Fruit fly (Drosophila melanogaster): ENCODE results near the gene CG9593.

Gene CG9593

DNA sequence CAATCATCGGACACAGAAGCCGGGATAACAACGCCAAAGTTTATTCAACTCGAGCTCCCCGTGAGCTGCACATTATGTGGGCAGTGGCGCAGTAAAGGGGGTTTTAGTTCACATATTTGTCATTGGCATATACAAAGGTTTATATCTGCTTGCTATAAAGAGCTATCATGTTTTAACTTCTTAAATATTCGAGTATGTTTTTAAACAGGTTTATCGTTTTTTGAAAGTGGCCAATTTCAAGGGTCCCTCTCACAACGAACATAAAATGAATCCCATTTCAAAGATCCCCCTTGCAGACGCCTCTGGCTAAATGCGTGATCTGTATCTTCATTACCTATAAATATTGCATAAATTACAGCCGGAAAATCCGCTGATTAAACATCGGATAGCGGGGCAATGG lies 25.5 kb downstream of the CG9593 start (continued):
- TF ChIP-seq fkh (GFP tag; optimal IDR thresholded peaks at IDR 0.05) (no peak), Ets96B (tag; optimal IDR thresholded peaks at IDR 0.05) (peak; percentile 80), svp (GFP tag) (peak; percentile 86), CG8119 (GFP tag; IDR thresholded peaks at IDR 0.05) (peak; percentile 60), CG15336 (GFP tag; IDR thresholded peaks at IDR 0.05) (peak; percentile 52), CG6276 (GFP tag; optimal IDR thresholded peaks at IDR 0.05) (no peak), CG6808 (GFP tag; optimal IDR thresholded peaks at IDR 0.05) (peak; percentile 91), ss (GFP tag; optimal IDR thresholded peaks at IDR 0.05) (peak; percentile 84)

DNA sequence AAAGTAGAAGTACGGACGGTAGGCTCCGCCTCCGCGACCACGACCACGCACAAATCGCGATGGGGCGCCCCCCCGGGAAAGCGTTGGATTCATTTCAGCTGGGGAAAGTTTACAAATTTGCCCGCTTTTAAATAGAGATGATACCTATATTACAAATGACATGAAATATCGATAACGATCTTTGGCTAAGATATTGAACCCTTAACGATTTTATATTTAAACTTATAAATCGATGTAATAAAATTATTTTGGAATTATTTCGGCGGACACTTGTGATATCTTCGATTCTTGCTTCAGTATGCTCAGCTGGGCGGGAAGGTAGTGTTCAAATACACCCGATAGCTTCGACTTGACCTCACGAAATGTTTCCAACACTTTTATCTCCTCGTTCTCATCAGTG lies 30.4 kb downstream of the CG9593 start, which contains the start of gene rec:
Gene rec, minus strand, starts transcription at position 108 of the 400 bp plus-strand sequence.
- TF ChIP-seq CG6808 (GFP tag; optimal IDR thresholded peaks at IDR 0.05) (no peak), Eip78C (GFP tag) (peak; percentile 11)

DNA sequence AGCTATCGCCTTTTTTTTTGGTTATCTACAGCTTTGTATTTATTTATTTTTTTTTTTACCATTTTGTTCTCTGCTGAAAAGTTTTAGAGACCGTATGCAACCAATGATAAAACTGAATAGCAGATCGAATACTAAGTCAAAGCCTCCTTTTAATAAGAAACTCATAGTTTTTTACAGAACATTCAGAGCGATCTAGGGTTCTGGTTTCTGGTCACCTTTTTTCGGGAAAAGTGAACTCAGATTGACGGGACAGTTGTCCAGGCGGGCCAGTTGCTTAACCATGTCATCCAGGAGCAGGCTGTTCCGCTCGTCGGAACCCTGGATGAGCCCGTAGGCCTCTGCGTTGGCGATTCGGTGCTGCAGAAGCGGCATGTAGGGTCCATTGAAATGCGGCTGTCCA lies 31.3 kb downstream of the CG9593 start, which contains the start of gene CG43318:
Gene CG43318, minus strand, starts transcription at position 101 of the 400 bp plus-strand sequence.
- TF ChIP-seq Sox15 (GFP tag; optimal IDR thresholded peaks at IDR 0.05) = no peak
- TF ChIP-seq CG1621 (tag; optimal IDR thresholded peaks at IDR 0.05) = no peak
- no peak for TF ChIP-seq vri (GFP tag; optimal IDR thresholded peaks at IDR 0.05)
- no peak for TF ChIP-seq fd59A (GFP tag; optimal IDR thresholded peaks at IDR 0.05)
- no peak for TF ChIP-seq Hr4 (GFP tag; optimal IDR thresholded peaks at IDR 0.05)
- TF ChIP-seq CG7368 (GFP tag; optimal IDR thresholded peaks at IDR 0.05) = no peak

DNA sequence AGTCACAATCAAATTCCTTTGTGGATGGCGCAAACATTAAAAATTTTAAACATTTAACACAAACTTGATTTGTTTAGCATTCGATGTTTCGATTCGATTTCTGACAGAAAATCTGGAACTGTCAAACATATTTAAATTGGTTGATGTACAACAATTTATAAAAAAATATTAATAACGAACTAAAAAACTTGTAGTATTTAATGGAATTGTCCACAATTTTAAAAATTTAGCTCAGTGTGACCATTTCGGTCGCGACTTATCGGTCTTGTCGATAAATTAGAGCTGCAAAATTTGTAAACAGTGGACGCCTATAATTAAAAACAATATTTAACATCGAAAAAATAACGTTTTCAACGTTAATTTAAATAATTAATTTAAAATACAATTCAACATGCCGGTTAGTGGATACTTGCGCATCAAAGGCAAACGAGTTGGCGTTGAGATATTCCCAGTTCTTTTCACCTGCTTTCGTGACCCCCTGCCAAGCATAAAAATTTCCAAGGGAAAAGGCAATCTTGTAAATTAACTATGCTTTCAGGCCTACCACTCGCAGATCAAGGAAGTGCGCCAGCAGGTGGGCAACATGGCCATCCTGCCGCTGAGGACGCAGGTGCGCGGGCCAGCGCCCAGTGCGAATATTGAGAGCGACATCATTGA lies 32.4 kb downstream of the CG9593 start, which contains the start of the genes CG43317 and Arpc3A:
Gene CG43317, minus strand, starts transcription at position 51 of the 657 bp plus-strand sequence.
Gene Arpc3A, plus strand, starts transcription at position 274 of the 657 bp plus-strand sequence.
- TF ChIP-seq cyc (GFP tag; optimal IDR thresholded peaks at IDR 0.05) (no peak), esn (GFP tag; optimal IDR thresholded peaks at IDR 0.05) (peak; percentile 11)

DNA sequence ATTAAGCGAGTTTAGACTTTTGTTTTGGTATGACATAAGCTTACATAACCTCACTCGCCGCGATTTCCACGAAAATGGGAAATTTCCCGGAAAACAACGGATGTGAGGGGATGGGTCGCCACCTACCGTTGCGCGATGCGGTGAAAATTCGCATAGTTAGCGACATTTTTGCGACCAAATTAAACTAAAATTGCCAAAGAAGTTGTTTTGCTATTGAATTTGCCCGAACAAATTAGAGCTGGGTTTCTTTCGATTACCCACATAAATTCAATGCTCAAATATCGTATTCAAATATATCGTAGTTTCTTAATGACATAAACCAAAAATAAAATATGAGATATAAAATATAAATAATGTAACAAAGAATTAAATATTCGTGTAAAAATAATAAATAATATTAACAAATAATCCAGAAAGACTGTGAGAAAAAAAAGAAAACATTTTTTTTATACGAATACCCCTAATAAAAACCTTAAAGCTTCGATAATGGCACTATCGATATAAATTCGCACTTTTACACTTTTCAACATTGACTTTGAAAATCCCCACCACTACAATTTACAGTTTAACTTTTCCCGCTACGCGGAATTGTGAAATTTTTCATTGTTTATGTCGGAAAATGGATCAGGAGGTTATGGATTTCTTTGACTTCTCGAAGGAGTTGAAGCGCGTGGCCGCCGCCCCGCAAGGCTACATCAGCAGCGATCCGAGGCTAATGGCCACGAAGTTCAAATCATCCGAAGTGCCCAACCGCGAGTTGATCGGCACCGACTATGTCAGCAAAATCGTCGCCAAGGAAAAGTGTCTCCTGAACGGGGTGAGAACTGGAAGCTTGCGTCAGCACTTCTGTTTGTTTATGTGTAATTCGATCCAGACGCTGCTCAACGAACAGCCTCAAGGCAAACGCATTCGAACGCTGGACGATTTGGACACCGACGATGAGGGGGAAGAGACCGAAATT lies 35.1 kb downstream of the CG9593 start, which contains the start of the genes ND-23 and spn-E:
Gene ND-23, minus strand, starts transcription at position 254 of the 961 bp plus-strand sequence.
Gene spn-E, plus strand, starts transcription at position 556 of the 961 bp plus-strand sequence.
- no peak for TF ChIP-seq Ets21C (GFP tag; optimal IDR thresholded peaks at IDR 0.05)
- TF ChIP-seq CG6808 (GFP tag; optimal IDR thresholded peaks at IDR 0.05) = no peak
- peak; percentile 68 for TF ChIP-seq Eip78C (GFP tag)
- 0 out of 3 replicates have a peak, but pooled peaks have one; percentile 37 for TF ChIP-seq CG6163 (GFP tag; IDR thresholded peaks at IDR 0.05)
- no peak for TF ChIP-seq Blimp-1 (GFP tag; optimal IDR thresholded peaks at IDR 0.05)
- TF ChIP-seq Met (GFP tag; optimal IDR thresholded peaks at IDR 0.05) = no peak
- no peak for TF ChIP-seq Ets96B (tag; optimal IDR thresholded peaks at IDR 0.05)
- TF ChIP-seq Sox102F (GFP tag; optimal IDR thresholded peaks at IDR 0.05) = no peak
- no peak for TF ChIP-seq dsx (GFP tag; optimal IDR thresholded peaks at IDR 0.05; ENCODE audit: poor library complexity, severe bottlenecking)
- no peak for TF ChIP-seq cyc (GFP tag; optimal IDR thresholded peaks at IDR 0.05)
- TF ChIP-seq CG16779 (tag; optimal IDR thresholded peaks at IDR 0.05) = no peak
- TF ChIP-seq acj6 (GFP tag; optimal IDR thresholded peaks at IDR 0.05) = peak; percentile 35
- 0 out of 3 replicates have a peak, but pooled peaks have one; percentile 29 for TF ChIP-seq eg (GFP tag; IDR thresholded peaks at IDR 0.05)
- 0 out of 2 replicates have a peak, but pooled peaks have one; percentile 16 for TF ChIP-seq Gug (GFP tag; IDR thresholded peaks at IDR 0.05)
- peak; percentile 22 for TF ChIP-seq CG6792 (GFP tag; optimal IDR thresholded peaks at IDR 0.05)
- no peak for TF ChIP-seq Eip93F (GFP tag; optimal IDR thresholded peaks at IDR 0.05)
- peak; percentile 69 for TF ChIP-seq CG3032 (tag; optimal IDR thresholded peaks at IDR 0.05)
- TF ChIP-seq salr (GFP tag; optimal IDR thresholded peaks at IDR 0.05) = peak in 1 of 2 experiments; percentile 24
- no peak for TF ChIP-seq CG15336 (GFP tag; IDR thresholded peaks at IDR 0.05)
- TF ChIP-seq CG10631 (GFP tag; optimal IDR thresholded peaks at IDR 0.05) = peak; percentile 66
- TF ChIP-seq CG3919 (GFP tag; optimal IDR thresholded peaks at IDR 0.05) = no peak
- TF ChIP-seq spab (GFP tag; optimal IDR thresholded peaks at IDR 0.05) = no peak
- TF ChIP-seq Sox14 (GFP tag; optimal IDR thresholded peaks at IDR 0.05) = no peak
- TF ChIP-seq dac (GFP tag; optimal IDR thresholded peaks at IDR 0.05) = no peak
- TF ChIP-seq net (GFP tag; optimal IDR thresholded peaks at IDR 0.05) = no peak
- TF ChIP-seq lz (GFP tag; optimal IDR thresholded peaks at IDR 0.05) = peak; percentile 6
- TF ChIP-seq OdsH (GFP tag; optimal IDR thresholded peaks at IDR 0.05) = peak; percentile 29
- TF ChIP-seq CG1621 (tag; optimal IDR thresholded peaks at IDR 0.05) = no peak
